Worm (Caenorhabditis elegans) whole organism, L1 larva: ENCODE results near the gene ttr-30.

Source experiments
- C16A3.4 ChIP-seq: fragments of 150-350 bp; optimal IDR thresholded peaks from 2 replicates; lab custom pipeline; 2014; ENCODE audit warnings: missing biosample characterization, missing genetic modification characterization
- aly-2 ChIP-seq: fragments of 150-350 bp; optimal IDR thresholded peaks from 2 replicates; lab custom pipeline; 2014; ENCODE audit warnings: missing biosample characterization, missing genetic modification characterization
- blmp-1 ChIP-seq: fragments of 150-350 bp; optimal IDR thresholded peaks from 2 replicates; lab custom pipeline; 2014; ENCODE audit warnings: missing biosample characterization, missing genetic modification characterization
- ceh-8 ChIP-seq: fragments of 200-800 bp; sonication (Bioruptor generic); optimal IDR thresholded peaks from 2 replicates; lab custom pipeline; 2018; ENCODE audit warnings: mild to moderate bottlenecking, missing genetic modification characterization, moderate library complexity, missing compliant biosample characterization
- ceh-82 ChIP-seq, 3 experiments: fragments of 150-350 bp in 1 of 3; sonication (generic microtip) in 2 of 3; optimal IDR thresholded peaks; 2 replicates each; lab custom pipeline; 2014 to 2017; ENCODE audit warnings: missing biosample characterization in 3 of 3, missing genetic modification characterization in 3 of 3
- ceh-88 ChIP-seq: fragments of 200-800 bp; sonication (Bioruptor generic); IDR thresholded peaks from 2 replicates; pipeline ENCODE4 v1.3.6; 2022; ENCODE audit warnings: missing genetic modification characterization, missing compliant biosample characterization
- ceh-90 ChIP-seq: sonication (generic microtip); optimal IDR thresholded peaks from 2 replicates; lab custom pipeline; 2016; ENCODE audit warnings: missing genetic modification characterization, missing compliant biosample characterization
- dpl-1 ChIP-seq, 3 experiments: fragments of 150-350 bp in 2 of 3; sonication (generic microtip) in 1 of 3; optimal IDR thresholded peaks; 2 replicates each; lab custom pipeline; 2014 to 2017; ENCODE audit warnings: missing biosample characterization in 3 of 3, missing genetic modification characterization in 3 of 3, missing genetic modification reagents in 3 of 3
- dsc-1 ChIP-seq: sonication (generic microtip); optimal IDR thresholded peaks from 2 replicates; lab custom pipeline; 2016; ENCODE audit warnings: mild to moderate bottlenecking, missing genetic modification characterization, missing compliant biosample characterization
- efl-1 ChIP-seq, 4 experiments: fragments of 150-350 bp; optimal IDR thresholded peaks in 3 of 4; peaks in 1 of 4; 1 replicate in 1 of 4; 2 replicates in 3 of 4; lab custom pipeline; 2014; ENCODE audit warnings: missing biosample characterization in 2 of 4, missing genetic modification characterization in 2 of 4, missing genetic modification reagents in 2 of 4
- egl-13 ChIP-seq: sonication (generic microtip); optimal IDR thresholded peaks from 2 replicates; lab custom pipeline; 2016; ENCODE audit warnings: missing genotype, missing genetic modification reagents, missing genetic modification characterization, missing compliant biosample characterization
- egl-27 ChIP-seq, 2 experiments: fragments of 150-350 bp in 1 of 2; sonication (generic microtip); optimal IDR thresholded peaks; 3 replicates each; lab custom pipeline; 2017 to 2018; ENCODE audit warnings: missing biosample characterization in 2 of 2, missing genetic modification characterization in 2 of 2, missing genetic modification reagents in 2 of 2
- elt-3 ChIP-seq, 6 experiments: fragments of 150-350 bp in 1 of 6; sonication (generic microtip); optimal IDR thresholded peaks; 2 replicates each; lab custom pipeline; 2017 to 2018; ENCODE audit warnings: missing biosample characterization in 6 of 6, missing genetic modification characterization in 6 of 6, inconsistent platforms in 1 of 6
- ets-5 ChIP-seq: fragments of 200-800 bp; sonication (Bioruptor generic); IDR thresholded peaks from 2 replicates; pipeline ENCODE4 v1.3.6; 2022; ENCODE audit warnings: missing genetic modification characterization, missing compliant biosample characterization
- fkh-10 ChIP-seq: sonication (generic microtip); optimal IDR thresholded peaks from 2 replicates; lab custom pipeline; 2017; ENCODE audit warnings: missing biosample characterization, missing genetic modification reagents, missing genetic modification characterization
- fkh-4 ChIP-seq: sonication (generic microtip); optimal IDR thresholded peaks from 2 replicates; lab custom pipeline; 2016; ENCODE audit warnings: missing compliant biosample characterization, missing genetic modification characterization, borderline replicate concordance
- fkh-8 ChIP-seq: sonication (generic microtip); optimal IDR thresholded peaks from 2 replicates; lab custom pipeline; 2016; ENCODE audit warnings: mild to moderate bottlenecking, missing genetic modification characterization, missing compliant biosample characterization
- hlh-17 ChIP-seq: fragments of 200-800 bp; sonication (Bioruptor generic); optimal IDR thresholded peaks from 2 replicates; lab custom pipeline; 2018; ENCODE audit warnings: missing genetic modification characterization, mild to moderate bottlenecking, missing compliant biosample characterization, moderate library complexity, borderline replicate concordance
- irx-1 ChIP-seq: sonication (generic microtip); optimal IDR thresholded peaks from 2 replicates; lab custom pipeline; 2016; ENCODE audit warnings: missing genetic modification characterization, missing compliant biosample characterization
- jun-1 ChIP-seq: fragments of 150-350 bp; optimal IDR thresholded peaks from 2 replicates; lab custom pipeline; 2014; ENCODE audit warnings: missing biosample characterization, missing genetic modification reagents, missing genetic modification characterization
- lin-13 ChIP-seq: fragments of 150-350 bp; optimal IDR thresholded peaks from 2 replicates; lab custom pipeline; 2014; ENCODE audit warnings: missing biosample characterization, missing genetic modification reagents, missing genetic modification characterization
- lin-14 ChIP-seq: fragments of 200-800 bp; sonication (Bioruptor generic); optimal IDR thresholded peaks from 2 replicates; lab custom pipeline; 2018; ENCODE audit warnings: mild to moderate bottlenecking, missing genetic modification characterization, moderate library complexity, missing compliant biosample characterization
- lin-35 ChIP-seq, 2 experiments: fragments of 150-350 bp; optimal IDR thresholded peaks; 2 replicates each; lab custom pipeline; 2014; ENCODE audit warnings: missing biosample characterization in 2 of 2, missing genetic modification characterization in 2 of 2, missing genetic modification reagents in 2 of 2
- lsy-2 ChIP-seq, 2 experiments: fragments of 150-350 bp; optimal IDR thresholded peaks; 2 replicates each; lab custom pipeline; 2014; ENCODE audit warnings: missing biosample characterization in 2 of 2, missing genetic modification characterization in 2 of 2
- nhr-12 ChIP-seq: sonication (generic microtip); optimal IDR thresholded peaks from 2 replicates; lab custom pipeline; 2017; ENCODE audit warnings: missing biosample characterization, missing genetic modification characterization
- nhr-19 ChIP-seq: fragments of 200-800 bp; sonication (Bioruptor generic); conservative IDR thresholded peaks from 2 replicates; pipeline ENCODE4 v1.3.6; 2022; ENCODE audit warnings: missing genetic modification characterization, missing compliant biosample characterization
- nhr-20 ChIP-seq: sonication (generic microtip); optimal IDR thresholded peaks from 2 replicates; lab custom pipeline; 2016; ENCODE audit warnings: mild to moderate bottlenecking, missing genetic modification characterization, missing compliant biosample characterization
- nhr-237 ChIP-seq: fragments of 150-350 bp; optimal IDR thresholded peaks from 2 replicates; lab custom pipeline; 2014; ENCODE audit warnings: missing biosample characterization, missing genetic modification characterization
- nhr-28 ChIP-seq: fragments of 150-350 bp; optimal IDR thresholded peaks from 2 replicates; lab custom pipeline; 2014; ENCODE audit warnings: missing biosample characterization, missing genetic modification characterization
- nhr-47 ChIP-seq: sonication (generic microtip); optimal IDR thresholded peaks from 2 replicates; lab custom pipeline; 2016; ENCODE audit warnings: mild to moderate bottlenecking, missing genetic modification characterization, moderate library complexity, missing compliant biosample characterization
- nhr-71 ChIP-seq: sonication (generic microtip); optimal IDR thresholded peaks from 2 replicates; lab custom pipeline; 2016; ENCODE audit warnings: mild to moderate bottlenecking, missing genetic modification characterization, moderate library complexity, missing compliant biosample characterization
- nhr-85 ChIP-seq: sonication (generic microtip); peaks from one replicate; lab custom pipeline; 2016; ENCODE audit warnings: missing genetic modification characterization, inconsistent platforms, missing compliant biosample characterization
- pag-3 ChIP-seq: sonication (generic microtip); optimal IDR thresholded peaks from 2 replicates; lab custom pipeline; 2017; ENCODE audit warnings: missing genetic modification characterization, mild to moderate bottlenecking, missing compliant biosample characterization, antibody characterized with exemption, borderline replicate concordance; ENCODE audit not compliant: insufficient read depth
- pax-3 ChIP-seq: fragments of 200-800 bp; sonication (Bioruptor generic); optimal IDR thresholded peaks from 2 replicates; lab custom pipeline; 2018; ENCODE audit warnings: mild to moderate bottlenecking, missing genetic modification characterization, moderate library complexity, missing compliant biosample characterization
- rnt-1 ChIP-seq: sonication (generic microtip); optimal IDR thresholded peaks from 2 replicates; lab custom pipeline; 2016; ENCODE audit warnings: mild to moderate bottlenecking, missing genetic modification characterization, moderate library complexity, missing compliant biosample characterization
- skn-1 ChIP-seq: fragments of 150-350 bp; optimal IDR thresholded peaks from 2 replicates; lab custom pipeline; 2014; ENCODE audit warnings: missing biosample characterization, missing genetic modification characterization
- snu-23 ChIP-seq: sonication (generic microtip); optimal IDR thresholded peaks from 2 replicates; lab custom pipeline; 2016; ENCODE audit warnings: missing genetic modification characterization, missing compliant biosample characterization
- sox-4 ChIP-seq: sonication (generic microtip); optimal IDR thresholded peaks from 2 replicates; lab custom pipeline; 2016; ENCODE audit warnings: missing genetic modification characterization, missing compliant biosample characterization
- sptf-1 ChIP-seq: fragments of 150-350 bp; optimal IDR thresholded peaks from 2 replicates; lab custom pipeline; 2014; ENCODE audit warnings: missing biosample characterization, missing genetic modification characterization
- swsn-7 ChIP-seq: sonication (generic microtip); optimal IDR thresholded peaks from 2 replicates; lab custom pipeline; 2016; ENCODE audit warnings: missing genetic modification characterization, missing compliant biosample characterization
- tbx-2 ChIP-seq: sonication (generic microtip); optimal IDR thresholded peaks from 2 replicates; lab custom pipeline; 2016; ENCODE audit warnings: missing genetic modification characterization, missing compliant biosample characterization
- tlp-1 ChIP-seq: fragments of 150-350 bp; optimal IDR thresholded peaks from 2 replicates; lab custom pipeline; 2014; ENCODE audit warnings: missing biosample characterization, missing genetic modification characterization
- unc-86 ChIP-seq: sonication (generic microtip); optimal IDR thresholded peaks from 2 replicates; lab custom pipeline; 2016; ENCODE audit warnings: missing genetic modification characterization, missing compliant biosample characterization

The ttr-30 gene

DNA sequence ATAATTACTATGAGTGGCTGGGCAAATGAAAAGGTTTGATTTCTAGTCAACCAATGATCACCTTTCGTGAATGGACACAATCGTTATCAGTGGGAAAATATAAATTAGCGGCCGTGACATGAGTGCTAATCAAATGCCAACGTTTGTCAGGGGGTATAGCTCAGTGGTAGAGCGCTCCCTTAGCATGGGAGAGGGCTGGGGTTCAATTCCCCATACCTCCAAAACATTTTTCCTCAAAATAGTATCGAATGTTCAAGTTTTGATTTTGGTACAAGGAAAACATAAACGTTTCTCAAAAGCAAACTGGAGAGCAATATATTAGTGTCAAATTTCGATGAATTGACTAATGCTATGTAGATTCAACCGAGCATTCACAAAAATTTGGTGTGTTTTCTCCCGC is 7.1 kb upstream of the ttr-30 start (continued):
- TF ChIP-seq aly-2: no peak
- peak in 1 of 6 experiments; percentile 21 for TF ChIP-seq elt-3 (tag; optimal IDR thresholded peaks at IDR 0.05; lab: Kevin White, UChicago)
- no peak for TF ChIP-seq nhr-12
- TF ChIP-seq jun-1 (tag; lab: Kevin White, UChicago): no peak
- TF ChIP-seq egl-27 (tag; optimal IDR thresholded peaks at IDR 0.05; lab: Kevin White, UChicago): no peak
- no peak for TF ChIP-seq pax-3
- no peak for TF ChIP-seq ceh-8 (GFP tag; lab: Kevin White, UChicago)
- no peak for TF ChIP-seq sptf-1 (tag; lab: Kevin White, UChicago)
- TF ChIP-seq nhr-71 (tag; lab: Kevin White, UChicago): peak; percentile 34
- no peak for TF ChIP-seq rnt-1
- TF ChIP-seq ceh-90 (tag; lab: Kevin White, UChicago): no peak
- TF ChIP-seq dsc-1 (tag; lab: Kevin White, UChicago): no peak
- peak; percentile 54 for TF ChIP-seq nhr-47 (tag; lab: Kevin White, UChicago)
- TF ChIP-seq swsn-7 (tag; lab: Kevin White, UChicago): no peak
- TF ChIP-seq hlh-17: no peak
- no peak for TF ChIP-seq fkh-4 (tag; lab: Kevin White, UChicago)
- TF ChIP-seq lin-14 (GFP tag; lab: Kevin White, UChicago): peak; percentile 1
- no peak for TF ChIP-seq dpl-1 (GFP tag; optimal IDR thresholded peaks at IDR 0.05; lab: Kevin White, UChicago)
- peak; percentile 39 for TF ChIP-seq nhr-19 (GFP tag; lab: Robert Waterston, UW)

DNA sequence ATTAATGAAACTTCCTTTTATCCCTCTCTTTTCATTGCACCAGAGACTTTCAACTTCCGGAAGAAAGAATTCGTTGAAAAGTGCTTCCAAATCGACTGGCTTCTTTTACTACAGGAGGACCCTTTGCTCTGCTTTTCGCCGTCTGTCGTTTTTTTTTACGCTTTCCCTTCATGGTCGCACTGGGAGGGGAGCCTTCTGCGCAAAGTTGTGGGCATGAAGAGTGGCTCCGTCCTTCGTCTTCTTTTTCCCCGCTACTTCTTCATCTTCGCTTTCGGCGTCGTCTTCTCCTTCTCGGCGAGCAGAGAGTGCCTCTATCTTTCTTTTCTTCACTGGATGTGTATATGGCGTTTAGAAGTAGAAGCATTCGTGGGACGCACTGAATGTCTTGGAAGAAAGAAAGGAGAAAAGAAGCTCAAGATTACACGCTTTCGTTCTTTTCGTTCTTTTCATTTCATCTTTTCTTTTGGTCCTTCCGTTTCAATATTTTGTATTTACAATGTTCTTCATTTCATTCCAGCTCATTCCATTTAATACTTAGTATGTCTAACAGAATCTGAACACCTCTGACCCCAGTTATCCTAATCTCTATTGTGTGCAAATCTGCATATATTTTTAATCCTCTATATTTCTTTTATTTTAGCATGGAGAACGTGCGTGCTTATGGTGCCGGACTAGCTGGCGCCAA is 3.6 kb upstream of the ttr-30 start, which contains the start of gene sng-1:
TSS of gene sng-1 (plus strand) at position 635 of the 685 bp plus-strand sequence.
- TF ChIP-seq nhr-71 (tag; lab: Kevin White, UChicago) (peak; percentile 20), pag-3 (no peak), unc-86 (tag; lab: Kevin White, UChicago) (peak; percentile 12), ceh-82 (tag; optimal IDR thresholded peaks at IDR 0.05; lab: Kevin White, UChicago) (peak in 1 of 3 experiments; percentile 33), lin-14 (GFP tag; lab: Kevin White, UChicago) (peak; percentile 72), nhr-47 (tag; lab: Kevin White, UChicago) (peak; percentile 1), fkh-8 (peak; percentile 22), nhr-28 (tag; lab: Kevin White, UChicago) (no peak)

DNA sequence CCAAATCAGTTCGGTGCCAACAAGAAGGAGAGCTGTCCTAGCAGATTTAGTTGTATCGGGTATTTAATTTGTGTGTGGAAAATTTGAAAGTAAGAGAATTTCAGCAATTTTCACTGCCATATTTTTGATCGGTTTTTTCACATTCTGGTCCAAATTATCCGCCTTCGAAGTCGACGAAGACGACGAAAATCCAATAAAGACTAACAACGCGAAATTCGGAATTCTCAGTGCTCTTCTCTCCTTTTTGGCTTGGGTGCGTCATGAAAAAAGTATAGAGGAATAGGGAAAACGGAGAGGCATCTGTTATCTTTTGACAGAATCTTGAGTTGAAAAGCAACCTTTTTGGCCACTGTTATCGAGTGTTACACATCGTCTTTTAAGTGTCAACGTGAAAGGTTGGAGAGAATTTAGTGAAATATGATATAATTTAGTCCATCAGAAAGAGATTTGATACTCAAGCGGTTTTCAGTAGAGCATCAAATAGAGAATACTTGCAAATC is 2.6 kb upstream of the ttr-30 start:
- TF ChIP-seq sox-4 (tag; lab: Kevin White, UChicago) (no peak), fkh-10 (GFP tag; lab: Kevin White, UChicago) (no peak), nhr-237 (tag; lab: Kevin White, UChicago) (no peak), lin-13 (GFP tag; lab: Kevin White, UChicago) (no peak), lin-14 (GFP tag; lab: Kevin White, UChicago) (peak; percentile 54), ceh-82 (tag; optimal IDR thresholded peaks at IDR 0.05; lab: Kevin White, UChicago) (peak in 1 of 3 experiments; percentile 4), tlp-1 (tag; lab: Kevin White, UChicago) (no peak)

DNA sequence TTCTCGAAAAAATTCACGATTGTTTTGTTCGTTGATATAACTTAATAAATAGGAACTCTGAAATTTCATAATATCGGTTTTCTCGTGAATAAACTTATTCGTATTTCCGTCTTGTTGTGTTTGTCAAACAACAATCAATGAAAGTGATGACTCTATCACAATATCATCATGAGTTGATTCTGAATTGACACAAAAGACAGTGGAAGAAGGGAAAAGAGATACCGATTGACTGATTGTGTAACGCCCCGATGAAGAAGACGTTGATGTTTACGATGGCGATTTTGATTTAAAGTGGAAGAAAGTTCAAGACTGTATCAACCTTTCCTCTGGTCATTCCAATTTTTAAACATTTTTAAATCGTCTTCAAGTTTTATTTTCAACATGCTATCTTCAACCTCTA is 1.1 kb upstream of the ttr-30 start, which contains the start of gene ttr-59:
TSS of gene ttr-59 (plus strand) at position 218 of the 400 bp plus-strand sequence.
- TF ChIP-seq irx-1 (tag; lab: Kevin White, UChicago) (no peak), nhr-71 (tag; lab: Kevin White, UChicago) (peak; percentile 0), egl-13 (tag; lab: Kevin White, UChicago) (no peak), tbx-2 (tag; lab: Kevin White, UChicago) (no peak), sptf-1 (tag; lab: Kevin White, UChicago) (no peak), ceh-88 (no peak), lin-14 (GFP tag; lab: Kevin White, UChicago) (peak; percentile 35), lsy-2 (tag; optimal IDR thresholded peaks at IDR 0.05; lab: Kevin White, UChicago) (no peak), elt-3 (tag; optimal IDR thresholded peaks at IDR 0.05; lab: Kevin White, UChicago) (peak in 2 of 6 experiments; percentile 9 to 64), pag-3 (no peak), C16A3.4 (tag; lab: Kevin White, UChicago) (no peak), swsn-7 (tag; lab: Kevin White, UChicago) (no peak), skn-1 (peak; percentile 24), snu-23 (GFP tag; lab: Kevin White, UChicago) (peak; percentile 19), egl-27 (tag; optimal IDR thresholded peaks at IDR 0.05; lab: Kevin White, UChicago) (no peak), blmp-1 (peak; percentile 88), ets-5 (GFP tag; lab: Robert Waterston, UW) (no peak), nhr-85 (tag; lab: Kevin White, UChicago) (peak; percentile 72), nhr-20 (no peak), efl-1 (optimal IDR thresholded peaks at IDR 0.05; lab: Kevin White, UChicago) (no peak), efl-1 (GFP tag; optimal IDR thresholded peaks at IDR 0.05 in 1 of 2; lab: Kevin White, UChicago) (no peak), lin-35 (GFP tag; optimal IDR thresholded peaks at IDR 0.05; lab: Kevin White, UChicago) (peak in 1 of 2 experiments; percentile 19), sox-4 (tag; lab: Kevin White, UChicago) (no peak)
